Worm (Caenorhabditis elegans) whole organism, L3 larva: Measurements from ENCODE around the gene tbc-11.

Experiments
- elt-3 ChIP-seq, 3 experiments: fragments of 150-350 bp in 1 of 3; sonication (generic microtip) in 2 of 3; optimal IDR thresholded peaks; 2 replicates in 2 of 3; 4 replicates in 1 of 3; lab custom pipeline; 2014 to 2017; ENCODE audit warnings: missing biosample characterization in 3 of 3, missing genetic modification characterization in 3 of 3
- pha-4 ChIP-seq: fragments of 150-350 bp; optimal IDR thresholded peaks from 2 replicates; lab custom pipeline; 2014; ENCODE audit warnings: missing biosample characterization, missing genetic modification reagents, missing genetic modification characterization
- snpc-4 ChIP-seq: fragments of 150-350 bp; optimal IDR thresholded peaks from 2 replicates; lab custom pipeline; 2014; ENCODE audit warnings: missing biosample characterization, missing genetic modification characterization

DNA sequence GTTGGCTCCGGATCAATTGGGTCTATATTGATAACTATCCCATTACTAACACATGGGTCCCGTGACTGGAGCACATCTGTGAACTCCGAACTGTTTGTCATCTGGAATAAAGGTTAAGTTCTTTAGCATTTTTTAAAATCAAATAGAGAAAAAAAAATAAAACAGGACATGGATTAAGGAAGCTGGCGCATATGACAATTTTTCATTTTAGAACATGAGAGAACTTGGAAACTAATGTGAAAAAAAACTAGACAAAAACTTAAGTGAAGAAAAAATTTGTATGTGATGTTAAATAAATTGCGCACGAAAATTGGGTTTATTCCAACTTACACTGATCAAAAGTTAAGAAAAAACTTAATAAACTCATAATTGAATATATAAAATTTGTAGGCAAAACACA, 24.0 kb downstream of the tbc-11 start, which contains the start of gene sms-2:
- no peak for TF ChIP-seq elt-3 (tag; optimal IDR thresholded peaks at IDR 0.05; lab: Kevin White, UChicago)
- no peak for TF ChIP-seq pha-4 (tag; lab: Kevin White, UChicago)
- no peak for TF ChIP-seq snpc-4 (tag; lab: Kevin White, UChicago)
